Worm (Caenorhabditis elegans) whole organism, early embryonic: ENCODE measurements around the gene upb-1.

Experiments used
- B0310.2 ChIP-seq: sonication (generic microtip); optimal IDR thresholded peaks from 2 replicates; lab custom pipeline; 2016; ENCODE audit warnings: mild to moderate bottlenecking, missing genetic modification characterization, missing compliant biosample characterization
- F13C5.2 ChIP-seq: sonication (generic microtip); optimal IDR thresholded peaks from 2 replicates; lab custom pipeline; 2017; ENCODE audit warnings: mild to moderate bottlenecking, missing genetic modification characterization, inconsistent platforms, missing compliant biosample characterization
- aly-1 ChIP-seq: sonication (generic microtip); optimal IDR thresholded peaks from 2 replicates; lab custom pipeline; 2016; ENCODE audit warnings: missing genetic modification characterization, missing compliant biosample characterization
- ama-1 ChIP-seq: fragments of 150-350 bp; optimal IDR thresholded peaks from 2 replicates; lab custom pipeline; 2014
- ceh-13 ChIP-seq: fragments of 200-800 bp; sonication (Bioruptor generic); optimal IDR thresholded peaks from 2 replicates; lab custom pipeline; 2018; ENCODE audit warnings: mild to moderate bottlenecking, missing genetic modification characterization, missing compliant biosample characterization
- ceh-36 ChIP-seq: sonication (generic microtip); optimal IDR thresholded peaks from 2 replicates; lab custom pipeline; 2016; ENCODE audit warnings: missing genetic modification characterization, inconsistent platforms, missing compliant biosample characterization
- ets-7 ChIP-seq: sonication (generic microtip); optimal IDR thresholded peaks from 2 replicates; lab custom pipeline; 2016; ENCODE audit warnings: missing genotype, missing genetic modification characterization, missing compliant biosample characterization
- flt-1 ChIP-seq: fragments of 200-800 bp; sonication (Bioruptor generic); IDR thresholded peaks from 2 replicates; pipeline ENCODE4 v1.3.6; 2022; ENCODE audit warnings: missing genetic modification characterization, missing compliant biosample characterization
- hmbx-1 ChIP-seq: sonication (generic microtip); optimal IDR thresholded peaks from 2 replicates; lab custom pipeline; 2016; ENCODE audit warnings: mild to moderate bottlenecking, missing genetic modification characterization, missing compliant biosample characterization
- hmg-4 ChIP-seq: fragments of 200-800 bp; sonication (Bioruptor generic); optimal IDR thresholded peaks from 2 replicates; lab custom pipeline; 2018; ENCODE audit warnings: mild to moderate bottlenecking, missing genetic modification characterization, missing compliant biosample characterization
- hnd-1 ChIP-seq: sonication (generic microtip); optimal IDR thresholded peaks from 2 replicates; lab custom pipeline; 2016; ENCODE audit warnings: missing genetic modification characterization, missing compliant biosample characterization
- pes-1 ChIP-seq: fragments of 200-800 bp; sonication (Bioruptor generic); IDR thresholded peaks from 2 replicates; pipeline ENCODE4 v1.3.6; 2022; ENCODE audit warnings: missing genetic modification reagents, missing genetic modification characterization, missing compliant biosample characterization
- scrt-1 ChIP-seq: fragments of 200-800 bp; sonication (Bioruptor generic); IDR thresholded peaks from 2 replicates; pipeline ENCODE4 v1.3.6; 2022; ENCODE audit warnings: missing genetic modification characterization, missing compliant biosample characterization
- sea-1 ChIP-seq: fragments of 200-800 bp; sonication (Bioruptor generic); conservative IDR thresholded peaks from 2 replicates; pipeline ENCODE4 v1.3.6; 2022; ENCODE audit warnings: missing genetic modification characterization, missing compliant biosample characterization
- tbx-11 ChIP-seq: fragments of 200-800 bp; sonication (Bioruptor generic); IDR thresholded peaks from 2 replicates; pipeline ENCODE4 v1.3.6; 2022; ENCODE audit warnings: missing genetic modification characterization, missing compliant biosample characterization
- tbx-37 ChIP-seq: fragments of 200-800 bp; sonication (Bioruptor generic); conservative IDR thresholded peaks from 2 replicates; pipeline ENCODE4 v1.3.6; 2022; ENCODE audit warnings: missing genetic modification reagents, missing genetic modification characterization, missing compliant biosample characterization
- tra-4 ChIP-seq: sonication (generic microtip); optimal IDR thresholded peaks from 2 replicates; lab custom pipeline; 2017; ENCODE audit warnings: missing genetic modification characterization, missing compliant biosample characterization

upb-1 gene

DNA sequence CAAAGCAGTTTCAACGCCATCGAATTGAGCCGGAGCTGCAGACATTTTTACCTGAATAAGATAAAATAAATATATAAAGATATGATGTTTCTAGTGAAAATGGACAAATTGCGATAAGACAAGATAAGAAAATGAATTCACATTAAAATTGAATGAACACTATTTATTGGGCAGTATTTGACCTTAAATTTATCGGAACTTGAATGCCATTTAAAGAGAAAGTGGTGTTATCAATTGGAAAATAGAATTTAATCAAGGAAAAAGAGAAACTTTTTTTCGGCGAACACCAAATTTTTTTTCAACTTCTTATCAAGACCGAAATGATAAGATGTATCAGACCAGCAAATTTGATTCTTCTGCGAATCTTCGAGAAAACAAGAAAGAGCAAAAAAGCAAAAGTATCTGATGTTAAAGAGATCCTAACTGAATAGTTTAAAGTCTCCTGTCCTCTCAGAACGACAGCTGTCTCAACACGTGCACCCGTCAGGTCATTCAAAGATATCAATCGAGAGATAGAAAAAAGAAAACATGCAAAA is at the start of gene upb-1:
TSS of gene upb-1 (minus strand) at position 51 of the 536 bp plus-strand sequence.
- no peak for TF ChIP-seq F13C5.2 (tag; lab: Kevin White, UChicago)
- no peak for TF ChIP-seq hmg-4 (GFP tag; lab: Kevin White, UChicago)
- TF ChIP-seq tra-4: no peak
- no peak for TF ChIP-seq ets-7 (tag; lab: Kevin White, UChicago)

- TF ChIP-seq scrt-1 (GFP tag; lab: Robert Waterston, UW) (no peak), B0310.2 (no peak), hmg-4 (GFP tag; lab: Kevin White, UChicago) (no peak), tbx-11 (GFP tag; lab: Robert Waterston, UW) (no peak)
Measured at ce11 chrII:6339511-6339910, 49.6 kb upstream of the upb-1 start.

- TF ChIP-seq tbx-37 (GFP tag; lab: Robert Waterston, UW): no peak
- no peak for TF ChIP-seq F13C5.2 (tag; lab: Kevin White, UChicago)
- TF ChIP-seq B0310.2: no peak
- TF ChIP-seq tbx-11 (GFP tag; lab: Robert Waterston, UW): no peak
- TF ChIP-seq hmbx-1 (tag; lab: Kevin White, UChicago): no peak
- no peak for TF ChIP-seq sea-1
- TF ChIP-seq ceh-36 (tag; lab: Kevin White, UChicago): no peak
- no peak for TF ChIP-seq hmg-4 (GFP tag; lab: Kevin White, UChicago)
Measured at ce11 chrII:6335358-6335757, 45.5 kb upstream of the upb-1 start, which contains the start of gene C32D5.14. Gene C32D5.14 (plus strand): TSS chrII:6335488.

ce11 chrII:6334745-6335260 is 44.9 kb upstream of the upb-1 start:
- TF ChIP-seq tbx-37 (GFP tag; lab: Robert Waterston, UW) (no peak), B0310.2 (no peak), tra-4 (no peak), sea-1 (no peak), flt-1 (GFP tag; lab: Robert Waterston, UW) (no peak), hnd-1 (tag; lab: Kevin White, UChicago) (no peak), pes-1 (GFP tag; lab: Robert Waterston, UW) (no peak), F13C5.2 (tag; lab: Kevin White, UChicago) (no peak), hmg-4 (GFP tag; lab: Kevin White, UChicago) (no peak), ama-1 (lab: Kevin White, UChicago) (no peak), hmbx-1 (tag; lab: Kevin White, UChicago) (no peak), scrt-1 (GFP tag; lab: Robert Waterston, UW) (no peak), tbx-11 (GFP tag; lab: Robert Waterston, UW) (no peak), ceh-36 (tag; lab: Kevin White, UChicago) (no peak), aly-1 (tag; lab: Kevin White, UChicago) (no peak), ets-7 (tag; lab: Kevin White, UChicago) (no peak), ceh-13 (GFP tag; lab: Kevin White, UChicago) (no peak)

DNA sequence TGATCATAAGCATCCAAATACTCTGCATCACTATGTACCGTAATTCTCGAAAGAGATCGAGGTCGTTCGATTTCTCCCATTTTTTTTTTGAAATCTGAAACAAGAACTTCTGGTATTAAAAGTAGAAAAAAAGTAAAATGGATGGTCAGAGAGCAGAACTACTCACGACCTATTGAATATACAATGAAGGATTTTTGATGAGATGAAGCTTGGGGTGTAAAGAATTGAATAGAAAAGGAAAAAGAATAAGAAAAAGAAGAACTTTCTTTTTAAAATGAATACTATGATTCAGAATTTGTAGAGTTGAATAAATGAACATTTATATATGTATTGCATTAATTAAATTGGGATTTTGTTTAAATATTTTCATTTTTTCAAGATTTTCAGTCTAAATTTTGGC is 44.0 kb upstream of the upb-1 start, which contains the start of gene ttc-39B:
TSS of gene ttc-39B (minus strand) at position 101 of the 400 bp plus-strand sequence.
- TF ChIP-seq hmbx-1 (tag; lab: Kevin White, UChicago): no peak
- TF ChIP-seq flt-1 (GFP tag; lab: Robert Waterston, UW): no peak
- no peak for TF ChIP-seq ama-1 (lab: Kevin White, UChicago)
- no peak for TF ChIP-seq sea-1
- TF ChIP-seq ceh-36 (tag; lab: Kevin White, UChicago): no peak
- no peak for TF ChIP-seq tbx-11 (GFP tag; lab: Robert Waterston, UW)
- no peak for TF ChIP-seq ets-7 (tag; lab: Kevin White, UChicago)
- TF ChIP-seq pes-1 (GFP tag; lab: Robert Waterston, UW): no peak
- no peak for TF ChIP-seq hmg-4 (GFP tag; lab: Kevin White, UChicago)
- TF ChIP-seq ceh-13 (GFP tag; lab: Kevin White, UChicago): no peak
- no peak for TF ChIP-seq tra-4
- TF ChIP-seq B0310.2: no peak
- no peak for TF ChIP-seq scrt-1 (GFP tag; lab: Robert Waterston, UW)
- TF ChIP-seq aly-1 (tag; lab: Kevin White, UChicago): no peak
- no peak for TF ChIP-seq tbx-37 (GFP tag; lab: Robert Waterston, UW)
- no peak for TF ChIP-seq F13C5.2 (tag; lab: Kevin White, UChicago)
- TF ChIP-seq hnd-1 (tag; lab: Kevin White, UChicago): no peak

- TF ChIP-seq ama-1 (lab: Kevin White, UChicago) (no peak), hmbx-1 (tag; lab: Kevin White, UChicago) (no peak), tbx-37 (GFP tag; lab: Robert Waterston, UW) (no peak), F13C5.2 (tag; lab: Kevin White, UChicago) (peak; percentile 79), ceh-36 (tag; lab: Kevin White, UChicago) (peak; percentile 31), aly-1 (tag; lab: Kevin White, UChicago) (no peak), tra-4 (no peak), B0310.2 (no peak), scrt-1 (GFP tag; lab: Robert Waterston, UW) (no peak), pes-1 (GFP tag; lab: Robert Waterston, UW) (no peak), ets-7 (tag; lab: Kevin White, UChicago) (no peak), hmg-4 (GFP tag; lab: Kevin White, UChicago) (peak; percentile 82), tbx-11 (GFP tag; lab: Robert Waterston, UW) (no peak), flt-1 (GFP tag; lab: Robert Waterston, UW) (no peak), hnd-1 (tag; lab: Kevin White, UChicago) (no peak), sea-1 (0 out of 2 replicates have a peak, but pooled peaks have one; percentile 20), ceh-13 (GFP tag; lab: Kevin White, UChicago) (no peak)
Measured at ce11 chrII:6331222-6331830, 41.4 kb upstream of the upb-1 start, which contains the start of gene set-4. Gene set-4 (minus strand): TSS chrII:6331341.

DNA sequence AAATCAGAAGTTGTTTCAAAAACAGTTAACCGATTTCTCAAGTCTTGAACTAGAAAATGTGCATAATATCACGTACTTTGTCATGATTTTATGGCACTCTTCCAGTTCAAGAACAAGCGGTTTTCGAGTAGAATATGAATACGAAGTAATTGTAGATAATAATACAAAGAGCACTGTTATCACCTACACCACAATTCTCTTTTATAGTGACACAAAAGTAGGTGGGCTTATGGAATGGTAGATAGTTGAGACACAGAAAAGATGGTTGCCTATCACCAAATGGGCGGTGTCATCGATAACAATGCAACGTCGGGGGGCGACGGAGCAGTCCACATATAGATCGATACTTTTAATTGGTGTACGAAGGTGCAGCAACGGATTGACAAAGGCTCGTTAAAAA is 38.8 kb upstream of the upb-1 start:
- TF ChIP-seq flt-1 (GFP tag; lab: Robert Waterston, UW) (no peak), sea-1 (no peak)
